Worm (Caenorhabditis elegans) whole organism, L2 larva: Measurements from ENCODE around the gene T01B10.5.

ENCODE experiments used
- ceh-82 ChIP-seq: fragments of 150-350 bp; optimal IDR thresholded peaks from 2 replicates; lab custom pipeline; 2014; ENCODE audit warnings: missing biosample characterization, missing genetic modification characterization
- egl-27 ChIP-seq: sonication (generic microtip); optimal IDR thresholded peaks from 3 replicates; lab custom pipeline; 2017; ENCODE audit warnings: missing biosample characterization, missing genetic modification reagents, missing genetic modification characterization
- elt-3 ChIP-seq: sonication (generic microtip); optimal IDR thresholded peaks from 2 replicates; lab custom pipeline; 2017; ENCODE audit warnings: missing biosample characterization, missing genetic modification characterization

ce11 chrX:8475142-8475541 is 20.0 kb upstream of the T01B10.5 start:
- no peak for TF ChIP-seq ceh-82 (tag; lab: Kevin White, UChicago)
- TF ChIP-seq elt-3, result no peak
- peak; percentile 88 for TF ChIP-seq egl-27
